Worm (Caenorhabditis elegans) whole organism, early embryonic: ENCODE results near the gene sec-5.

Source experiments
- F13C5.2 ChIP-seq: sonication (generic microtip); optimal IDR thresholded peaks from 2 replicates; lab custom pipeline; 2017; ENCODE audit warnings: mild to moderate bottlenecking, missing genetic modification characterization, inconsistent platforms, missing compliant biosample characterization
- ama-1 ChIP-seq: fragments of 150-350 bp; optimal IDR thresholded peaks from 2 replicates; lab custom pipeline; 2014
- ceh-13 ChIP-seq: fragments of 200-800 bp; sonication (Bioruptor generic); optimal IDR thresholded peaks from 2 replicates; lab custom pipeline; 2018; ENCODE audit warnings: mild to moderate bottlenecking, missing genetic modification characterization, missing compliant biosample characterization
- ceh-36 ChIP-seq: sonication (generic microtip); optimal IDR thresholded peaks from 2 replicates; lab custom pipeline; 2016; ENCODE audit warnings: missing genetic modification characterization, inconsistent platforms, missing compliant biosample characterization
- ets-7 ChIP-seq: sonication (generic microtip); optimal IDR thresholded peaks from 2 replicates; lab custom pipeline; 2016; ENCODE audit warnings: missing genotype, missing genetic modification characterization, missing compliant biosample characterization
- hnd-1 ChIP-seq: sonication (generic microtip); optimal IDR thresholded peaks from 2 replicates; lab custom pipeline; 2016; ENCODE audit warnings: missing genetic modification characterization, missing compliant biosample characterization
- scrt-1 ChIP-seq: fragments of 200-800 bp; sonication (Bioruptor generic); IDR thresholded peaks from 2 replicates; pipeline ENCODE4 v1.3.6; 2022; ENCODE audit warnings: missing genetic modification characterization, missing compliant biosample characterization
- sea-1 ChIP-seq: fragments of 200-800 bp; sonication (Bioruptor generic); conservative IDR thresholded peaks from 2 replicates; pipeline ENCODE4 v1.3.6; 2022; ENCODE audit warnings: missing genetic modification characterization, missing compliant biosample characterization
- tbx-11 ChIP-seq: fragments of 200-800 bp; sonication (Bioruptor generic); IDR thresholded peaks from 2 replicates; pipeline ENCODE4 v1.3.6; 2022; ENCODE audit warnings: missing genetic modification characterization, missing compliant biosample characterization
- tbx-37 ChIP-seq: fragments of 200-800 bp; sonication (Bioruptor generic); conservative IDR thresholded peaks from 2 replicates; pipeline ENCODE4 v1.3.6; 2022; ENCODE audit warnings: missing genetic modification reagents, missing genetic modification characterization, missing compliant biosample characterization

DNA sequence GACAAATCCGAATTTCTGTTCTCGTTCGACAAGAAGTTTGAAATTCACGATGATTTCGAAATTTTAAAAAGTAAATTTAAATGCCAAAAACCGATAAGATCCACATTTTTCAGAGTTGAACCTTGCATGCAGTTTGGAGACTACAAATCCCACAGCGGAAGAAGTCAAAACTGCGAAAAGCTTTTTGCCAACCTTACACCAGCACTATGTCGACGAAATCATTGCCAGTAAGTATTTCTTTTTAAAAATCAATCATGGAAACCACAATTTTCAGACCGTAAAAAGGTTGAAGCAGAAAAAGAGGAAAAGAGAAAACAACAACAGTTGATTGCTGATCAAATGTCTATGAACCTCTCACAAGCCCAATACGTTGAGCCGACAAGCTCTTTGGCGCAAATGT, 6.1 kb downstream of the sec-5 start:
- no peak for TF ChIP-seq ets-7 (tag; lab: Kevin White, UChicago)
- TF ChIP-seq ama-1 (lab: Kevin White, UChicago) = no peak
- no peak for TF ChIP-seq tbx-37 (GFP tag; lab: Robert Waterston, UW)
- TF ChIP-seq hnd-1 (tag; lab: Kevin White, UChicago) = no peak
- no peak for TF ChIP-seq ceh-36 (tag; lab: Kevin White, UChicago)
- no peak for TF ChIP-seq ceh-13 (GFP tag; lab: Kevin White, UChicago)
- no peak for TF ChIP-seq F13C5.2 (tag; lab: Kevin White, UChicago)
- no peak for TF ChIP-seq tbx-11 (GFP tag; lab: Robert Waterston, UW)
- no peak for TF ChIP-seq scrt-1 (GFP tag; lab: Robert Waterston, UW)
- no peak for TF ChIP-seq sea-1 (GFP tag; lab: Robert Waterston, UW)
